Worm (Caenorhabditis elegans): Measurements from ENCODE around the gene mtm-6.

DNA sequence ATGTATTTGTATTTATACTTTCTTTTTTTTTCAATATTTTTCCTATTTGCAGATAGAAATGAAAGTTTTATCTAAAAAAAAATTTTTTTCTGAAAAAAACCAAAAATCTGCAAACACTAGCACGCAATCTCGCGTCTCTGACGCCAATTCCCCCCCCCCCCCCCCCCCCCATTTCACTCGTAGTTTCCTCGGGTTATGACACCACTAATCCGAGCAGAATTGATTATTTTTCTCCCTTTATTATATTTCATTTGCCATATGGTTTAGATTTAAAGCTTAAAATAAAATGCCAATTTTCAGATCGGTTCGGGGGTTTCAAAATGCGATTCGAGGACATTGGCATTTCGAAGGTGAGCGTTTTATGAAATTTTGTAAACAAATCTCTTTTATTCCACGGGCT lies at the start of gene mtm-6:
- TF ChIP-seq mef-2 (tag; optimal IDR thresholded peaks at IDR 0.05) (no peak), mab-9 (GFP tag; IDR thresholded peaks at IDR 0.05) (no peak), ztf-4 (tag; optimal IDR thresholded peaks at IDR 0.05) (no peak), zip-4 (GFP tag; optimal IDR thresholded peaks at IDR 0.05) (no peak)
